Worm (Caenorhabditis elegans) whole organism, L4 larva: Measurements from ENCODE around the gene nas-32.
"Not testable (repeated sequence)": the region's sequence is repeated elsewhere in the genome, so short reads cannot be mapped to it uniquely, and the experiment has no call there.

Experiments used
- T20F7.1 ChIP-seq: fragments of 200-800 bp; sonication (Bioruptor generic); optimal IDR thresholded peaks from 2 replicates; lab custom pipeline; 2018; ENCODE audit warnings: mild to moderate bottlenecking, missing genetic modification characterization, missing compliant biosample characterization
- T26A8.4 ChIP-seq: fragments of 200-800 bp; sonication (Bioruptor generic); IDR thresholded peaks from 2 replicates; pipeline ENCODE4 v1.3.6; 2022; ENCODE audit warnings: missing genetic modification characterization, missing compliant biosample characterization
- Y48G9A.11 ChIP-seq: fragments of 200-800 bp; sonication (Bioruptor generic); IDR thresholded peaks from 2 replicates; pipeline ENCODE4 v1.3.6; 2022; ENCODE audit warnings: missing genetic modification reagents, missing genetic modification characterization, missing compliant biosample characterization
- aha-1 ChIP-seq: fragments of 150-350 bp; peaks from one replicate; lab custom pipeline; 2014; ENCODE audit warnings: missing biosample characterization, missing genetic modification characterization
- ceh-62 ChIP-seq: sonication (generic microtip); optimal IDR thresholded peaks from 2 replicates; lab custom pipeline; 2017; ENCODE audit warnings: missing biosample characterization, missing genetic modification characterization
- ceh-82 ChIP-seq: sonication (generic microtip); optimal IDR thresholded peaks from 2 replicates; lab custom pipeline; 2017; ENCODE audit warnings: missing biosample characterization, missing genetic modification characterization
- ctbp-1 ChIP-seq: fragments of 200-800 bp; sonication (Bioruptor generic); IDR thresholded peaks from 2 replicates; pipeline ENCODE4 v1.3.6; 2022; ENCODE audit warnings: missing genetic modification reagents, missing genetic modification characterization, missing compliant biosample characterization
- daf-16 ChIP-seq, 3 experiments: sonication (generic microtip); optimal IDR thresholded peaks; 2 replicates each; lab custom pipeline; 2016 to 2017; ENCODE audit warnings: missing genetic modification characterization in 3 of 3, missing genetic modification reagents in 3 of 3, mild to moderate bottlenecking in 2 of 3, missing compliant biosample characterization in 2 of 3, missing biosample characterization in 1 of 3, moderate library complexity in 1 of 3
- dmd-9 ChIP-seq: fragments of 200-800 bp; sonication (Bioruptor generic); IDR thresholded peaks from 2 replicates; pipeline ENCODE4 v1.3.6; 2022; ENCODE audit warnings: missing genetic modification reagents, missing genetic modification characterization, missing compliant biosample characterization
- hlh-30 ChIP-seq: sonication (generic microtip); optimal IDR thresholded peaks from 2 replicates; lab custom pipeline; 2017; ENCODE audit warnings: antibody characterized with exemption, mild to moderate bottlenecking, missing genetic modification characterization, missing compliant biosample characterization; ENCODE audit not compliant: insufficient read depth
- hmg-1.1 ChIP-seq: fragments of 200-800 bp; sonication (Bioruptor generic); IDR thresholded peaks from 2 replicates; pipeline ENCODE4 v1.3.6; 2022; ENCODE audit warnings: missing genetic modification reagents, missing genetic modification characterization, missing compliant biosample characterization
- jun-1 ChIP-seq: fragments of 150-350 bp; optimal IDR thresholded peaks from 2 replicates; lab custom pipeline; 2014; ENCODE audit warnings: missing biosample characterization, missing genetic modification reagents, missing genetic modification characterization
- lim-7 ChIP-seq: fragments of 200-800 bp; sonication (Bioruptor generic); IDR thresholded peaks from 2 replicates; pipeline ENCODE4 v1.3.6; 2022; ENCODE audit warnings: missing genetic modification characterization, missing compliant biosample characterization
- lin-13 ChIP-seq: fragments of 150-350 bp; optimal IDR thresholded peaks from 2 replicates; lab custom pipeline; 2014; ENCODE audit warnings: missing biosample characterization, missing genetic modification reagents, missing genetic modification characterization
- lin-15B ChIP-seq: fragments of 150-350 bp; sonication (generic microtip); optimal IDR thresholded peaks from 3 replicates; lab custom pipeline; 2014; ENCODE audit warnings: missing biosample characterization, missing genetic modification characterization
- lin-38 ChIP-seq: fragments of 200-800 bp; sonication (Bioruptor generic); IDR thresholded peaks from 2 replicates; pipeline ENCODE4 v1.3.6; 2022; ENCODE audit warnings: missing genetic modification reagents, missing genetic modification characterization, missing compliant biosample characterization
- lin-39 ChIP-seq: fragments of 150-350 bp; optimal IDR thresholded peaks from 2 replicates; lab custom pipeline; 2014; ENCODE audit warnings: missing biosample characterization, missing genetic modification reagents, missing genetic modification characterization
- madf-5 ChIP-seq, 2 experiments: fragments of 200-800 bp; sonication (Bioruptor generic); IDR thresholded peaks; 2 replicates each; pipeline ENCODE4 v1.3.6; 2022; ENCODE audit warnings: missing compliant biosample characterization in 2 of 2, missing genetic modification characterization in 2 of 2
- mdl-1 ChIP-seq, 2 experiments: fragments of 150-350 bp in 1 of 2; sonication (generic microtip) in 1 of 2; optimal IDR thresholded peaks; 2 replicates each; lab custom pipeline; 2014 to 2017; ENCODE audit warnings: missing biosample characterization in 2 of 2, missing genetic modification characterization in 2 of 2
- mdt-29 ChIP-seq: fragments of 200-800 bp; sonication (Bioruptor generic); IDR thresholded peaks from 2 replicates; pipeline ENCODE4 v1.3.6; 2022; ENCODE audit warnings: missing genetic modification reagents, missing genetic modification characterization, missing compliant biosample characterization
- mxl-3 ChIP-seq: fragments of 200-800 bp; sonication (Bioruptor generic); optimal IDR thresholded peaks from 2 replicates; lab custom pipeline; 2018; ENCODE audit warnings: mild to moderate bottlenecking, missing genetic modification characterization, missing compliant biosample characterization
- nhr-111 ChIP-seq: fragments of 200-800 bp; sonication (Bioruptor generic); optimal IDR thresholded peaks from 2 replicates; lab custom pipeline; 2018; ENCODE audit warnings: mild to moderate bottlenecking, missing genetic modification characterization, missing compliant biosample characterization
- nhr-237 ChIP-seq: sonication (generic microtip); optimal IDR thresholded peaks from 2 replicates; lab custom pipeline; 2017; ENCODE audit warnings: missing biosample characterization, missing genetic modification characterization
- nhr-28 ChIP-seq: fragments of 150-350 bp; optimal IDR thresholded peaks from 2 replicates; lab custom pipeline; 2014; ENCODE audit warnings: missing biosample characterization, missing genetic modification characterization
- nhr-42 ChIP-seq: fragments of 200-800 bp; sonication (Bioruptor generic); IDR thresholded peaks from 2 replicates; pipeline ENCODE4 v1.3.6; 2022; ENCODE audit warnings: missing genetic modification characterization, missing compliant biosample characterization
- nhr-6 ChIP-seq: fragments of 150-350 bp; optimal IDR thresholded peaks from 2 replicates; lab custom pipeline; 2014; ENCODE audit warnings: missing biosample characterization, missing genetic modification characterization
- nhr-76 ChIP-seq: fragments of 150-350 bp; optimal IDR thresholded peaks from 2 replicates; lab custom pipeline; 2014; ENCODE audit warnings: missing biosample characterization, missing genetic modification characterization
- set-16 ChIP-seq: fragments of 200-800 bp; sonication (Bioruptor generic); IDR thresholded peaks from 2 replicates; pipeline ENCODE4 v1.3.6; 2022; ENCODE audit warnings: missing genetic modification reagents, missing genetic modification characterization, missing compliant biosample characterization
- spr-1 ChIP-seq: sonication (generic microtip); optimal IDR thresholded peaks from 2 replicates; lab custom pipeline; 2016; ENCODE audit warnings: mild to moderate bottlenecking, missing genetic modification characterization, missing compliant biosample characterization
- spr-3 ChIP-seq: fragments of 200-800 bp; sonication (Bioruptor generic); optimal IDR thresholded peaks from 2 replicates; lab custom pipeline; 2018; ENCODE audit warnings: mild to moderate bottlenecking, missing genetic modification characterization, missing compliant biosample characterization
- vab-7 ChIP-seq: fragments of 200-800 bp; sonication (Bioruptor generic); IDR thresholded peaks from 2 replicates; pipeline ENCODE4 v1.3.6; 2022; ENCODE audit warnings: missing genetic modification reagents, missing genetic modification characterization, missing compliant biosample characterization
- zfp-2 ChIP-seq: sonication (generic microtip); optimal IDR thresholded peaks from 2 replicates; lab custom pipeline; 2016; ENCODE audit warnings: mild to moderate bottlenecking, missing genetic modification characterization, missing compliant biosample characterization
- ztf-7 ChIP-seq: fragments of 150-350 bp; optimal IDR thresholded peaks from 2 replicates; lab custom pipeline; 2014; ENCODE audit warnings: missing biosample characterization, missing genetic modification characterization

The nas-32 gene

DNA sequence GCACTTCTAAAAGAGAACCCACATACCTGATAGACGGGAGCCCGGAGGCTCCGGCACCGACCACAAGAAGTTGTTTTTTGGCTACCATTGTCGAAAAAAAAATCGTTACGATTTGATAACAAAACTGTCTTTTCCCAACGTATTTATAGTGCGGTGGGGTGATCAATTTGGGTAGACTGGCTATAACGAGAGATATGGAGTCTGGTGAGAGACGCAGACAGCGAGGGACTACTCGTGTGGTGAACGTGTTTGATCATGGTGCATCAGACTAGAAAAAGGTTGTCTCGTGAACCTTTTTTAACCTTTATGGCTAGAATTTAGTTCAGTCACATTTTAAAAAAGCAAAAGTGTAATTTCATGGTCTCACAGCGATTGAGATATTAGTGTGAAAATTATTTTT, 4.5 kb upstream of the nas-32 start, which contains the start of gene fmo-5 (continued):
- peak; percentile 48 to 91 for TF ChIP-seq mdl-1 (tag; optimal IDR thresholded peaks at IDR 0.05; lab: Kevin White, UChicago)
- TF ChIP-seq mxl-3 (GFP tag; lab: Kevin White, UChicago), result peak; percentile 65
- no peak for TF ChIP-seq hmg-1.1 (GFP tag; lab: Robert Waterston, UW)
- TF ChIP-seq ztf-7 (tag; lab: Kevin White, UChicago), result no peak
- TF ChIP-seq nhr-42 (GFP tag; lab: Robert Waterston, UW), result 0 out of 2 replicates have a peak, but pooled peaks have one; percentile 31
- no peak for TF ChIP-seq dmd-9 (GFP tag; lab: Robert Waterston, UW)

DNA sequence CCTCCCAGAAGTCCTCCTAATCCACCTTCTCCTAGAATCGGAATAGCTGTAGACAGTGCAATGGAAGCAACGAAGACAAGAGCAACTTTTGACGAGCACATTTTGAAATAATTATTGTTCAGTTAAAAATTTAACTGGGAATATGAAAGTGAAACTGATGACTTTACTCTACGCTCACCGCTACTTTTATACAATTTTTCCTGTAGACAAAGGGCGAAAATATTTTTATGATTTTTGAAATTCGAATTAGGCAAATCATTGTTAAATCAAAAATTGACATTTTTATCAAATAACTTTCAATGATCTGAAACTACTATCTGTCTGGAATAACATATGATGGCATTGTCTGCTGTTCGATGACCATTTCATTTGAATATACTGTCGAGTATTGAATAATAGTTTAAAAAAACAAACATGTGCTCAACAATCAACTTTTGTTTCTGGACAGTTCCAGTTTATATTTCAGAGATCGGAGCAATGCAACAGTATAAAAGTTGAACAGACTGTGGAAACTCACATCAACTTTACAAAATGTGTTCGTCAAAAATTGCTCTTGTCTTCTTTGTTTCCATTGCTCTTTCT, 5.5 kb downstream of the nas-32 start, which contains the start of the genes srlf-23 and srlf-20:
TSS of gene srlf-23 (minus strand) at position 101 of the 582 bp plus-strand sequence.
TSS of gene srlf-20 (plus strand) at position 532 of the 582 bp plus-strand sequence.
- no peak for TF ChIP-seq T20F7.1
- no peak for TF ChIP-seq zfp-2 (tag; lab: Kevin White, UChicago)
- TF ChIP-seq nhr-76 (tag; lab: Kevin White, UChicago), result no peak
- TF ChIP-seq lim-7 (GFP tag; lab: Robert Waterston, UW), result no peak
- no peak for TF ChIP-seq jun-1 (tag; lab: Kevin White, UChicago)
- no peak for TF ChIP-seq mdl-1 (tag; optimal IDR thresholded peaks at IDR 0.05; lab: Kevin White, UChicago)
- no peak for TF ChIP-seq hlh-30
- no peak for TF ChIP-seq nhr-42 (GFP tag; lab: Robert Waterston, UW)
- no peak for TF ChIP-seq set-16
- TF ChIP-seq nhr-28 (tag; lab: Kevin White, UChicago), result no peak
- TF ChIP-seq mdt-29 (GFP tag; lab: Robert Waterston, UW), result no peak
- TF ChIP-seq lin-13, result no peak
- TF ChIP-seq ctbp-1 (GFP tag; lab: Robert Waterston, UW), result no peak
- no peak for TF ChIP-seq vab-7 (GFP tag; lab: Robert Waterston, UW)
- TF ChIP-seq, all 104 proteins: peak for 0

DNA sequence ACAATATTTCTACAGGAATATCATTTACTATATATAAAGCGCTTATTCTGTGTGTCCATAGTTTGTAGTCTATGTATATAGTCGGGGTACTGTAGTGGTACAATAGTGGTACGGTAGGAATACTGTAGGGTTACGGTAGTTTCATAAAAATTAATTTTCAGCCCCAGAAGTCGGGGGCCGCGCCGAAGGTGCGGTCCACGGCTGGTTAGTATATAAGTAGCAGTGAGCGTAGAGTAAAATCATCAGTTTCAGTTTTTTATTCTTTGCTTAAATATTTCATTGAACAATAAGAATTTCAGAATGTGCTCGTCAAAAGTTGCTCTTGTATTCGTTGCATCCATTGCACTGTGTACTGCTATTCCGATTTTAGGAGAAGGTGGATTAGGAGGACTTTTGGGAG, 8.2 kb downstream of the nas-32 start, which contains the start of gene srlf-22:
TSS of gene srlf-22 (plus strand) at position 301 of the 400 bp plus-strand sequence.
- not testable (repeated sequence) for TF ChIP-seq lin-15B; lin-39 (tag; lab: Kevin White, UChicago); nhr-111 (GFP tag; lab: Kevin White, UChicago)

DNA sequence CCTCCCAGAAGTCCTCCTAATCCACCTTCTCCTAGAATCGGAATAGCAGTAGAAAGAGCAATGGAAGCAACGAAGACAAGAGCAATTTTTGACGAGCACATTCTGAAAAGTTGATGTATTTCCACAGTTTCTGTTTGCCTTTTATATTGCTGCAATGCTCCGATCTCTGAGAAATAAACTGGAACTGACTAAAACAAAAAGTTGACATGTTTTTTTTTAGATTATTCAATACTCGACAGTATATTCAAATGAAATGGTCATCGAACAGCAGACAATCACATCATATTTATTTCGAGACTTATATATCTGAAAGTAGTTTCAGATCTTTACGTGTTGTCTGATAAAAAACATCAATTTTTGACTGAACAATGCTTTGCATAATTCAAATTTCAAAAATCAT, 8.6 kb downstream of the nas-32 start, which contains the start of gene srlf-21:
TSS of gene srlf-21 (minus strand) at position 101 of the 400 bp plus-strand sequence.
- no peak for TF ChIP-seq mdt-29 (GFP tag; lab: Robert Waterston, UW)
- no peak for TF ChIP-seq ceh-62 (tag; lab: Kevin White, UChicago)
- TF ChIP-seq ceh-82 (tag; lab: Kevin White, UChicago), result no peak
- no peak for TF ChIP-seq spr-3 (GFP tag; lab: Kevin White, UChicago)
- TF ChIP-seq spr-1 (tag; lab: Kevin White, UChicago), result no peak
- no peak for TF ChIP-seq daf-16 (GFP tag; optimal IDR thresholded peaks at IDR 0.05; lab: Kevin White, UChicago)
- no peak for TF ChIP-seq daf-16 (tag; optimal IDR thresholded peaks at IDR 0.05; lab: Kevin White, UChicago)
- no peak for TF ChIP-seq hmg-1.1 (GFP tag; lab: Robert Waterston, UW)
- TF ChIP-seq lim-7 (GFP tag; lab: Robert Waterston, UW), result no peak
- TF ChIP-seq madf-5 (GFP tag; IDR thresholded peaks at IDR 0.05; lab: Robert Waterston, UW), result no peak
- no peak for TF ChIP-seq Y48G9A.11 (GFP tag; lab: Robert Waterston, UW)
- TF ChIP-seq lin-38 (GFP tag; lab: Robert Waterston, UW), result no peak
- TF ChIP-seq nhr-237 (tag; lab: Kevin White, UChicago), result no peak
- no peak for TF ChIP-seq jun-1 (tag; lab: Kevin White, UChicago)
- TF ChIP-seq aha-1 (tag; lab: Kevin White, UChicago), result no peak
- no peak for TF ChIP-seq lin-39 (tag; lab: Kevin White, UChicago)
- no peak for TF ChIP-seq T26A8.4
- no peak for TF ChIP-seq nhr-6 (tag; lab: Kevin White, UChicago)
- TF ChIP-seq, all 104 proteins: peak for 0
